Worm (Caenorhabditis elegans) whole organism, L4 larva: ENCODE results near the gene jmjd-4.
A peak's percentile ranks its signal among the peaks of the same experiment; 100 is the strongest.

Experiments
- F26F4.8 ChIP-seq: fragments of 200-800 bp; sonication (Bioruptor generic); conservative IDR thresholded peaks from 2 replicates; pipeline ENCODE4 v1.3.6; 2022; ENCODE audit warnings: missing genetic modification characterization, missing compliant biosample characterization
- T20F7.1 ChIP-seq: fragments of 200-800 bp; sonication (Bioruptor generic); optimal IDR thresholded peaks from 2 replicates; lab custom pipeline; 2018; ENCODE audit warnings: mild to moderate bottlenecking, missing genetic modification characterization, missing compliant biosample characterization
- T26A8.4 ChIP-seq: fragments of 200-800 bp; sonication (Bioruptor generic); IDR thresholded peaks from 2 replicates; pipeline ENCODE4 v1.3.6; 2022; ENCODE audit warnings: missing genetic modification characterization, missing compliant biosample characterization
- Y105C5A.15 ChIP-seq: fragments of 200-800 bp; sonication (Bioruptor generic); IDR thresholded peaks from 2 replicates; pipeline ENCODE4 v1.3.6; 2022; ENCODE audit warnings: missing genetic modification characterization, missing compliant biosample characterization
- Y48G9A.11 ChIP-seq: fragments of 200-800 bp; sonication (Bioruptor generic); IDR thresholded peaks from 2 replicates; pipeline ENCODE4 v1.3.6; 2022; ENCODE audit warnings: missing genetic modification reagents, missing genetic modification characterization, missing compliant biosample characterization
- Y5F2A.4 ChIP-seq: fragments of 200-800 bp; sonication (Bioruptor generic); optimal IDR thresholded peaks from 2 replicates; lab custom pipeline; 2018; ENCODE audit warnings: mild to moderate bottlenecking, missing genetic modification characterization, missing compliant biosample characterization
- Y75B8A.6 ChIP-seq: fragments of 200-800 bp; sonication (Bioruptor generic); IDR thresholded peaks from 2 replicates; pipeline ENCODE4 v1.3.6; 2022; ENCODE audit warnings: missing genetic modification reagents, missing genetic modification characterization, missing compliant biosample characterization
- ZK337.2 ChIP-seq: fragments of 200-800 bp; sonication (Bioruptor generic); IDR thresholded peaks from 2 replicates; pipeline ENCODE4 v1.3.6; 2022; ENCODE audit warnings: missing genetic modification reagents, missing genetic modification characterization, missing compliant biosample characterization
- aha-1 ChIP-seq: fragments of 150-350 bp; peaks from one replicate; lab custom pipeline; 2014; ENCODE audit warnings: missing biosample characterization, missing genetic modification characterization
- ama-1 ChIP-seq: fragments of 150-350 bp; optimal IDR thresholded peaks from 2 replicates; lab custom pipeline; 2014; ENCODE audit warnings: inconsistent platforms, mixed read lengths
- arid-1 ChIP-seq: fragments of 200-800 bp; sonication (Bioruptor generic); conservative IDR thresholded peaks from 2 replicates; pipeline ENCODE4 v1.3.6; 2022; ENCODE audit warnings: missing genetic modification reagents, missing genetic modification characterization, missing compliant biosample characterization
- ceh-20 ChIP-seq: fragments of 200-800 bp; sonication (Bioruptor generic); IDR thresholded peaks from 2 replicates; pipeline ENCODE4 v1.3.6; 2022; ENCODE audit warnings: missing genetic modification reagents, missing genetic modification characterization, missing compliant biosample characterization
- ceh-32 ChIP-seq: sonication (generic microtip); optimal IDR thresholded peaks from 2 replicates; lab custom pipeline; 2016; ENCODE audit warnings: mild to moderate bottlenecking, missing genetic modification characterization, missing compliant biosample characterization; ENCODE audit not compliant: poor library complexity
- cey-2 ChIP-seq: sonication (generic microtip); optimal IDR thresholded peaks from 3 replicates; lab custom pipeline; 2017; ENCODE audit warnings: missing genetic modification characterization, mild to moderate bottlenecking, missing compliant biosample characterization, antibody characterized with exemption, borderline replicate concordance; ENCODE audit not compliant: insufficient read depth
- dmd-6 ChIP-seq: fragments of 200-800 bp; sonication (Bioruptor generic); IDR thresholded peaks from 2 replicates; pipeline ENCODE4 v1.3.6; 2022; ENCODE audit warnings: missing genetic modification reagents, missing genetic modification characterization, missing compliant biosample characterization
- dmd-8 ChIP-seq: fragments of 200-800 bp; sonication (Bioruptor generic); IDR thresholded peaks from 2 replicates; pipeline ENCODE4 v1.3.6; 2022; ENCODE audit warnings: missing genetic modification characterization, missing compliant biosample characterization
- dmd-9 ChIP-seq: fragments of 200-800 bp; sonication (Bioruptor generic); IDR thresholded peaks from 2 replicates; pipeline ENCODE4 v1.3.6; 2022; ENCODE audit warnings: missing genetic modification reagents, missing genetic modification characterization, missing compliant biosample characterization
- dve-1 ChIP-seq: sonication (generic microtip); optimal IDR thresholded peaks from 2 replicates; lab custom pipeline; 2017; ENCODE audit warnings: antibody characterized with exemption, mild to moderate bottlenecking, missing genetic modification characterization, missing compliant biosample characterization; ENCODE audit not compliant: insufficient read depth
- egl-27 ChIP-seq: sonication (generic microtip); optimal IDR thresholded peaks from 3 replicates; lab custom pipeline; 2017; ENCODE audit warnings: missing biosample characterization, missing genetic modification reagents, missing genetic modification characterization
- gei-8 ChIP-seq: fragments of 200-800 bp; sonication (Bioruptor generic); optimal IDR thresholded peaks from 2 replicates; lab custom pipeline; 2018; ENCODE audit warnings: mild to moderate bottlenecking, missing genetic modification characterization, missing compliant biosample characterization
- hlh-11 ChIP-seq: fragments of 200-800 bp; sonication (Bioruptor generic); optimal IDR thresholded peaks from 2 replicates; lab custom pipeline; 2018; ENCODE audit warnings: mild to moderate bottlenecking, missing genetic modification characterization, missing compliant biosample characterization
- hlh-30 ChIP-seq: sonication (generic microtip); optimal IDR thresholded peaks from 2 replicates; lab custom pipeline; 2017; ENCODE audit warnings: antibody characterized with exemption, mild to moderate bottlenecking, missing genetic modification characterization, missing compliant biosample characterization; ENCODE audit not compliant: insufficient read depth
- lin-1 ChIP-seq: fragments of 200-800 bp; sonication (Bioruptor generic); IDR thresholded peaks from 2 replicates; pipeline ENCODE4 v1.3.6; 2022; ENCODE audit warnings: missing genetic modification reagents, missing genetic modification characterization, missing compliant biosample characterization
- lin-13 ChIP-seq: fragments of 150-350 bp; optimal IDR thresholded peaks from 2 replicates; lab custom pipeline; 2014; ENCODE audit warnings: missing biosample characterization, missing genetic modification reagents, missing genetic modification characterization
- lin-15B ChIP-seq: fragments of 150-350 bp; sonication (generic microtip); optimal IDR thresholded peaks from 3 replicates; lab custom pipeline; 2014; ENCODE audit warnings: missing biosample characterization, missing genetic modification characterization
- lin-38 ChIP-seq: fragments of 200-800 bp; sonication (Bioruptor generic); IDR thresholded peaks from 2 replicates; pipeline ENCODE4 v1.3.6; 2022; ENCODE audit warnings: missing genetic modification reagents, missing genetic modification characterization, missing compliant biosample characterization
- lsy-2 ChIP-seq, 2 experiments: fragments of 150-350 bp in 1 of 2; sonication (generic microtip) in 1 of 2; optimal IDR thresholded peaks; 2 replicates each; lab custom pipeline; 2014 to 2017; ENCODE audit warnings: missing biosample characterization in 2 of 2, missing genetic modification characterization in 2 of 2
- mes-2 ChIP-seq: sonication (generic microtip); optimal IDR thresholded peaks from 2 replicates; lab custom pipeline; 2016; ENCODE audit warnings: missing genotype, mild to moderate bottlenecking, missing genetic modification characterization, missing compliant biosample characterization; ENCODE audit not compliant: poor library complexity, severe bottlenecking
- mxl-2 ChIP-seq: fragments of 200-800 bp; sonication (Bioruptor generic); conservative IDR thresholded peaks from 2 replicates; pipeline ENCODE4 v1.3.6; 2022; ENCODE audit warnings: missing genetic modification reagents, missing genetic modification characterization, missing compliant biosample characterization
- nhr-102 ChIP-seq: sonication (generic microtip); optimal IDR thresholded peaks from 2 replicates; lab custom pipeline; 2016; ENCODE audit warnings: mild to moderate bottlenecking, missing genetic modification characterization, moderate library complexity, missing compliant biosample characterization
- nhr-237 ChIP-seq: sonication (generic microtip); optimal IDR thresholded peaks from 2 replicates; lab custom pipeline; 2017; ENCODE audit warnings: missing biosample characterization, missing genetic modification characterization
- nhr-25 ChIP-seq: sonication (generic microtip); optimal IDR thresholded peaks from 2 replicates; lab custom pipeline; 2017; ENCODE audit warnings: missing genetic modification characterization, mild to moderate bottlenecking, missing compliant biosample characterization, antibody characterized with exemption, moderate library complexity, borderline replicate concordance; ENCODE audit not compliant: insufficient read depth
- nhr-28 ChIP-seq: fragments of 150-350 bp; optimal IDR thresholded peaks from 2 replicates; lab custom pipeline; 2014; ENCODE audit warnings: missing biosample characterization, missing genetic modification characterization
- nhr-41 ChIP-seq: fragments of 200-800 bp; sonication (Bioruptor generic); IDR thresholded peaks from 2 replicates; pipeline ENCODE4 v1.3.6; 2022; ENCODE audit warnings: missing genetic modification reagents, missing genetic modification characterization, missing compliant biosample characterization
- nhr-48 ChIP-seq: sonication (generic microtip); optimal IDR thresholded peaks from 2 replicates; lab custom pipeline; 2016; ENCODE audit warnings: mild to moderate bottlenecking, missing genetic modification characterization, missing compliant biosample characterization
- nhr-76 ChIP-seq: fragments of 150-350 bp; optimal IDR thresholded peaks from 2 replicates; lab custom pipeline; 2014; ENCODE audit warnings: missing biosample characterization, missing genetic modification characterization
- pha-4 ChIP-seq, 2 experiments: fragments of 150-350 bp in 1 of 2; fragments of 200-800 bp in 1 of 2; sonication (Bioruptor generic) in 1 of 2; IDR thresholded peaks in 1 of 2; optimal IDR thresholded peaks in 1 of 2; 2 replicates each; pipeline versions ENCODE4 v1.3.6 to Lab custom; 2014 to 2022; ENCODE audit warnings: missing genetic modification characterization in 2 of 2, missing genetic modification reagents in 2 of 2, missing biosample characterization in 1 of 2, missing compliant biosample characterization in 1 of 2
- php-3 ChIP-seq: fragments of 200-800 bp; sonication (Bioruptor generic); IDR thresholded peaks from 2 replicates; pipeline ENCODE4 v1.3.6; 2022; ENCODE audit warnings: missing genetic modification reagents, missing genetic modification characterization, missing compliant biosample characterization
- skn-1 ChIP-seq: fragments of 150-350 bp; optimal IDR thresholded peaks from 2 replicates; lab custom pipeline; 2014; ENCODE audit warnings: missing biosample characterization, missing genetic modification characterization
- snpc-1.2 ChIP-seq: fragments of 200-800 bp; sonication (Bioruptor generic); IDR thresholded peaks from 2 replicates; pipeline ENCODE4 v1.3.6; 2022; ENCODE audit warnings: missing genetic modification reagents, missing genetic modification characterization, missing compliant biosample characterization
- spr-1 ChIP-seq: sonication (generic microtip); optimal IDR thresholded peaks from 2 replicates; lab custom pipeline; 2016; ENCODE audit warnings: mild to moderate bottlenecking, missing genetic modification characterization, missing compliant biosample characterization
- unc-62 ChIP-seq, 3 experiments: fragments of 150-350 bp in 1 of 3; sonication (generic microtip); optimal IDR thresholded peaks in 2 of 3; peaks in 1 of 3; 1 replicate in 1 of 3; 2 replicates in 2 of 3; lab custom pipeline; 2014 to 2017; ENCODE audit warnings: missing biosample characterization in 3 of 3, missing genetic modification characterization in 3 of 3, missing genetic modification reagents in 3 of 3, missing genotype in 1 of 3
- zfp-3 ChIP-seq: fragments of 200-800 bp; sonication (Bioruptor generic); conservative IDR thresholded peaks from 2 replicates; pipeline ENCODE4 v1.3.6; 2022; ENCODE audit warnings: missing genetic modification reagents, missing genetic modification characterization, missing compliant biosample characterization
- zip-2 ChIP-seq: fragments of 150-350 bp; optimal IDR thresholded peaks from 2 replicates; lab custom pipeline; 2014; ENCODE audit warnings: missing biosample characterization, missing genetic modification characterization
- ztf-11 ChIP-seq: fragments of 150-350 bp; optimal IDR thresholded peaks from 2 replicates; lab custom pipeline; 2014; ENCODE audit warnings: missing biosample characterization, missing genetic modification characterization

The jmjd-4 gene

ce11 chrIII:10338992-10339852 is 5.4 kb upstream of the jmjd-4 start:
- TF ChIP-seq nhr-25 (tag; lab: Kevin White, UChicago) (peak; percentile 56), mes-2 (tag; lab: Kevin White, UChicago) (no peak), zfp-3 (peak; percentile 74; the same call in 1 of the 2 replicates), ceh-20 (GFP tag; lab: Robert Waterston, UW) (no peak), T26A8.4 (GFP tag; lab: Robert Waterston, UW) (no peak), pha-4 (GFP tag; IDR thresholded peaks at IDR 0.05; lab: Robert Waterston, UW) (no peak), pha-4 (tag; optimal IDR thresholded peaks at IDR 0.05; lab: Kevin White, UChicago) (no peak), ZK337.2 (GFP tag; lab: Robert Waterston, UW) (no peak), mxl-2 (GFP tag; lab: Robert Waterston, UW) (no peak), nhr-41 (GFP tag; lab: Robert Waterston, UW) (no peak), snpc-1.2 (GFP tag; lab: Robert Waterston, UW) (no peak), Y105C5A.15 (no peak), lsy-2 (tag; optimal IDR thresholded peaks at IDR 0.05; lab: Kevin White, UChicago) (peak in 1 of 2 experiments; percentile 51), nhr-28 (peak; percentile 11), Y75B8A.6 (no peak), nhr-102 (tag; lab: Kevin White, UChicago) (no peak), unc-62 (GFP tag; optimal IDR thresholded peaks at IDR 0.05 in 1 of 2; lab: Kevin White, UChicago) (peak in 1 of 2 experiments; percentile 8), unc-62 (tag; optimal IDR thresholded peaks at IDR 0.05; lab: Kevin White, UChicago) (no peak), arid-1 (GFP tag; lab: Robert Waterston, UW) (no peak), lin-15B (no peak), gei-8 (GFP tag; lab: Kevin White, UChicago) (no peak), egl-27 (tag; lab: Kevin White, UChicago) (no peak), aha-1 (tag; lab: Kevin White, UChicago) (peak; percentile 62), nhr-237 (no peak), spr-1 (tag; lab: Kevin White, UChicago) (no peak), lin-1 (GFP tag; lab: Robert Waterston, UW) (no peak), php-3 (GFP tag; lab: Robert Waterston, UW) (no peak), ama-1 (peak; percentile 84), dve-1 (tag; lab: Kevin White, UChicago) (peak; percentile 53), Y48G9A.11 (GFP tag; lab: Robert Waterston, UW) (no peak), cey-2 (tag; lab: Kevin White, UChicago) (no peak), nhr-76 (no peak)

DNA sequence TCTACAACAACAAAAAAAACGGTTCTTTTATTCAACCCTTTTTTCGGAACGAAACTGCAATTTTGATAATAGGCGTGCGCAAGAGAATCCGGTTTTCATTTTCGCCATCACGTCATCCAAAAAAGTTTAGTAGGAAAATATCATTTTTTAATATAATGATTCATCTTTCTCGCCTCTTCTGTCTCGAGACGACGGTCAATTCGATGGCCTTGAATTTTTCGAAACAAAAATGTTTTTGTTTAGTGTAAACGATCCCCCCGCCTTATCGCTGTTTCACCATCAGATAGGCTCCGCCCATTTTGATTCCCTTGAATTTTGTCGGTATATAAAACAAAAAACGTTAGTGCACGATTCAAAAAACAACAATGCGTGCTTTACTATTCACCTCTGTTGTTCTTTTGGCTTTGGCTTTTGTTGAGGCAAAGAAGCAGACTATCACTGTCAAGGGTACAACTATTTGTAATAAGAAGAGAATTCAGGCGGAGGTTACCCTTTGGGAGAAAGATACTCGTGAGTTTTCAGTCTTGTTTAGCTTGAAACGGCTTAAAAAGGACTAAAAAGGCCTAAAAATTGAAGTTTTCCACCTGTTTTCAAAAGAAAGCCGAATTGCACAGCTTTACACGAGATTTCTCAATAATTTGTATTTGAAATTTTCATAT is 3.8 kb upstream of the jmjd-4 start, which contains the start of gene ttr-15:
ttr-15 (plus strand) TSS at position 340 of the 659 bp plus-strand sequence.
- TF ChIP-seq cey-2 (tag; lab: Kevin White, UChicago) = no peak
- no peak for TF ChIP-seq skn-1 (tag; lab: Kevin White, UChicago)
- TF ChIP-seq nhr-25 (tag; lab: Kevin White, UChicago) = peak; percentile 38
- TF ChIP-seq T20F7.1 (GFP tag; lab: Kevin White, UChicago) = peak; percentile 54
- no peak for TF ChIP-seq nhr-237
- TF ChIP-seq lsy-2 (tag; optimal IDR thresholded peaks at IDR 0.05; lab: Kevin White, UChicago) = peak in 1 of 2 experiments; percentile 20
- TF ChIP-seq zip-2 (tag; lab: Kevin White, UChicago) = no peak
- TF ChIP-seq dmd-8 (GFP tag; lab: Robert Waterston, UW) = no peak
- TF ChIP-seq ceh-32 = no peak
- TF ChIP-seq lin-13 = no peak
- peak; percentile 51 for TF ChIP-seq hlh-11 (tag; lab: Kevin White, UChicago)
- TF ChIP-seq hlh-30 (tag; lab: Kevin White, UChicago) = peak; percentile 34
- no peak for TF ChIP-seq dmd-9 (GFP tag; lab: Robert Waterston, UW)
- peak; percentile 41 for TF ChIP-seq dmd-6 (GFP tag; lab: Robert Waterston, UW)
- no peak for TF ChIP-seq ztf-11 (tag; lab: Kevin White, UChicago)
- TF ChIP-seq F26F4.8 (GFP tag; lab: Robert Waterston, UW) = no peak
- no peak for TF ChIP-seq lin-38
- peak; percentile 1 for TF ChIP-seq nhr-76
- no peak for TF ChIP-seq nhr-48 (tag; lab: Kevin White, UChicago)
- TF ChIP-seq Y5F2A.4 = no peak
- no peak for TF ChIP-seq arid-1 (GFP tag; lab: Robert Waterston, UW)
